Worm (Caenorhabditis elegans) whole organism, young adult: Measurements from ENCODE around the gene R05G9.3.

Experiments used
- B0336.3 ChIP-seq: fragments of 200-800 bp; sonication (Bioruptor generic); IDR thresholded peaks from 2 replicates; pipeline ENCODE4 v1.3.6; 2022; ENCODE audit warnings: missing genetic modification characterization, missing compliant biosample characterization
- F22D6.2 ChIP-seq: sonication (generic microtip); optimal IDR thresholded peaks from 2 replicates; lab custom pipeline; 2016; ENCODE audit warnings: mild to moderate bottlenecking, missing genetic modification characterization, missing compliant biosample characterization
- sea-2 ChIP-seq: fragments of 200-800 bp; sonication (Bioruptor generic); IDR thresholded peaks from 2 replicates; pipeline ENCODE4 v1.3.6; 2022; ENCODE audit warnings: missing genetic modification characterization, missing compliant biosample characterization
- zfh-2 ChIP-seq: fragments of 200-800 bp; sonication (Bioruptor generic); conservative IDR thresholded peaks from 2 replicates; pipeline ENCODE4 v1.3.6; 2022; ENCODE audit warnings: missing genetic modification reagents, missing genetic modification characterization, missing compliant biosample characterization
- ztf-18 ChIP-seq: sonication (generic microtip); optimal IDR thresholded peaks from 2 replicates; lab custom pipeline; 2016; ENCODE audit warnings: missing genotype, mild to moderate bottlenecking, missing genetic modification characterization, missing compliant biosample characterization

DNA sequence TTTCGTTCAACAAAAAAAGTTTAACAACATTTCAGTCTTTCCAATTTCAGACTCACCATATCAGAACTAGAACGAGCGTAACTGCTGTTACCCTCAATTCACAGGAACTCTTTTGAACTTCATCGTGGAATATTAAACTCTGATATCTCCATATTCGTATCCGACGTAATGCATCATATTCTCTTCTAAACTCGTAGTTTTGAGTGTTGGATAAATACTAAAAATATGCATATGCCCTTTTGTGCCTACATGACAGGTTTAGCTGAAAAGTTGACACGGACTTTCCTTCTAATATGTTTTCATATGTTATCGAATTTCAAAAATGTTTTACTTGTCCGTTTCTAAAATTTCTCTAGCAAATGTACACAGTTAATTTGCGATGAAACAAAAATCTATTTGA is 2.3 kb downstream of the R05G9.3 start, which contains the start of gene twk-49:
- no peak for TF ChIP-seq zfh-2 (GFP tag; lab: Robert Waterston, UW)
- no peak for TF ChIP-seq ztf-18
- TF ChIP-seq B0336.3 (GFP tag; lab: Robert Waterston, UW) = no peak
- no peak for TF ChIP-seq sea-2 (GFP tag; lab: Robert Waterston, UW)
- TF ChIP-seq F22D6.2 (tag; lab: Kevin White, UChicago) = no peak
